Worm (Caenorhabditis elegans) whole organism, L3 larva: ENCODE data around the gene gldi-5.

Experiments
- R02D3.7 ChIP-seq: fragments of 150-350 bp; optimal IDR thresholded peaks from 2 replicates; lab custom pipeline; 2014; ENCODE audit warnings: missing biosample characterization, missing genetic modification characterization
- ZK546.5 ChIP-seq: sonication (generic microtip); optimal IDR thresholded peaks from 2 replicates; lab custom pipeline; 2017; ENCODE audit warnings: missing biosample characterization, missing genetic modification characterization
- aly-2 ChIP-seq: fragments of 150-350 bp; optimal IDR thresholded peaks from 2 replicates; lab custom pipeline; 2014; ENCODE audit warnings: missing biosample characterization, missing genetic modification characterization
- ceh-28 ChIP-seq: fragments of 150-350 bp; optimal IDR thresholded peaks from 2 replicates; lab custom pipeline; 2014; ENCODE audit warnings: missing biosample characterization, missing genetic modification reagents, missing genetic modification characterization
- ceh-9 ChIP-seq: sonication (generic microtip); optimal IDR thresholded peaks from 2 replicates; lab custom pipeline; 2018; ENCODE audit warnings: missing biosample characterization, missing genetic modification characterization
- daf-12 ChIP-seq: fragments of 150-350 bp; optimal IDR thresholded peaks from 2 replicates; lab custom pipeline; 2014; ENCODE audit warnings: missing biosample characterization, missing genetic modification reagents, missing genetic modification characterization
- egl-27 ChIP-seq: sonication (generic microtip); optimal IDR thresholded peaks from 4 replicates; lab custom pipeline; 2017; ENCODE audit warnings: missing biosample characterization, missing genetic modification reagents, missing genetic modification characterization
- egl-5 ChIP-seq: fragments of 150-350 bp; optimal IDR thresholded peaks from 2 replicates; lab custom pipeline; 2017; ENCODE audit warnings: missing biosample characterization, missing genetic modification reagents, missing genetic modification characterization, inconsistent platforms
- elt-2 ChIP-seq: sonication (generic microtip); optimal IDR thresholded peaks from 2 replicates; lab custom pipeline; 2016; ENCODE audit warnings: missing genetic modification reagents, mild to moderate bottlenecking, missing genetic modification characterization, missing compliant biosample characterization
- eor-1 ChIP-seq, 2 experiments: fragments of 150-350 bp; optimal IDR thresholded peaks; 2 replicates each; lab custom pipeline; 2014 to 2018; ENCODE audit warnings: missing biosample characterization in 2 of 2, missing genetic modification characterization in 2 of 2
- fkh-2 ChIP-seq: fragments of 150-350 bp; optimal IDR thresholded peaks from 2 replicates; lab custom pipeline; 2014; ENCODE audit warnings: missing biosample characterization, missing genetic modification reagents, missing genetic modification characterization
- fos-1 ChIP-seq: fragments of 150-350 bp; optimal IDR thresholded peaks from 2 replicates; lab custom pipeline; 2014; ENCODE audit warnings: missing biosample characterization, missing genetic modification characterization
- hmg-11 ChIP-seq: sonication (generic microtip); optimal IDR thresholded peaks from 2 replicates; lab custom pipeline; 2016; ENCODE audit warnings: missing genetic modification characterization, missing compliant biosample characterization
- jun-1 ChIP-seq: fragments of 150-350 bp; optimal IDR thresholded peaks from 2 replicates; lab custom pipeline; 2014; ENCODE audit warnings: missing biosample characterization, missing genetic modification reagents, missing genetic modification characterization
- lin-39 ChIP-seq: fragments of 150-350 bp; optimal IDR thresholded peaks from 2 replicates; lab custom pipeline; 2018; ENCODE audit warnings: missing biosample characterization, missing genetic modification reagents, missing genetic modification characterization
- lsy-12 ChIP-seq: sonication (generic microtip); optimal IDR thresholded peaks from 2 replicates; lab custom pipeline; 2016; ENCODE audit warnings: mild to moderate bottlenecking, missing genetic modification characterization, missing compliant biosample characterization
- mdl-1 ChIP-seq: fragments of 150-350 bp; optimal IDR thresholded peaks from 2 replicates; lab custom pipeline; 2014; ENCODE audit warnings: missing biosample characterization, missing genetic modification characterization
- nfya-1 ChIP-seq: sonication (generic microtip); optimal IDR thresholded peaks from 2 replicates; lab custom pipeline; 2017; ENCODE audit warnings: missing genetic modification characterization, mild to moderate bottlenecking, missing compliant biosample characterization, antibody characterized with exemption, moderate library complexity; ENCODE audit not compliant: insufficient read depth
- nhr-11 ChIP-seq: fragments of 150-350 bp; optimal IDR thresholded peaks from 2 replicates; lab custom pipeline; 2014; ENCODE audit warnings: missing biosample characterization, missing genetic modification characterization
- nhr-12 ChIP-seq: fragments of 150-350 bp; optimal IDR thresholded peaks from 2 replicates; lab custom pipeline; 2014; ENCODE audit warnings: missing biosample characterization, missing genetic modification characterization
- nhr-23 ChIP-seq: fragments of 150-350 bp; optimal IDR thresholded peaks from 2 replicates; lab custom pipeline; 2014; ENCODE audit warnings: missing biosample characterization, missing genetic modification reagents, missing genetic modification characterization
- nhr-25 ChIP-seq: sonication (generic microtip); optimal IDR thresholded peaks from 2 replicates; lab custom pipeline; 2017; ENCODE audit warnings: missing biosample characterization, missing genetic modification characterization
- nhr-67 ChIP-seq: fragments of 150-350 bp; optimal IDR thresholded peaks from 2 replicates; lab custom pipeline; 2014; ENCODE audit warnings: missing biosample characterization, missing genetic modification characterization
- nhr-76 ChIP-seq: fragments of 150-350 bp; sonication (generic microtip); optimal IDR thresholded peaks from 5 replicates; lab custom pipeline; 2014; ENCODE audit warnings: missing biosample characterization, missing genetic modification characterization
- nhr-77 ChIP-seq: fragments of 150-350 bp; optimal IDR thresholded peaks from 2 replicates; lab custom pipeline; 2014; ENCODE audit warnings: missing biosample characterization, missing genetic modification characterization
- pha-4 ChIP-seq: fragments of 150-350 bp; optimal IDR thresholded peaks from 2 replicates; lab custom pipeline; 2014; ENCODE audit warnings: missing biosample characterization, missing genetic modification reagents, missing genetic modification characterization
- pqm-1 ChIP-seq: fragments of 150-350 bp; optimal IDR thresholded peaks from 2 replicates; lab custom pipeline; 2017; ENCODE audit warnings: missing biosample characterization, missing genetic modification characterization, inconsistent platforms
- sea-2 ChIP-seq: fragments of 150-350 bp; sonication (generic microtip); optimal IDR thresholded peaks from 4 replicates; lab custom pipeline; 2014; ENCODE audit warnings: missing biosample characterization, missing genetic modification reagents, missing genetic modification characterization
- snpc-4 ChIP-seq: fragments of 150-350 bp; optimal IDR thresholded peaks from 2 replicates; lab custom pipeline; 2014; ENCODE audit warnings: missing biosample characterization, missing genetic modification characterization
- unc-39 ChIP-seq: sonication (generic microtip); optimal IDR thresholded peaks from 4 replicates; lab custom pipeline; 2017; ENCODE audit warnings: missing biosample characterization, missing genetic modification characterization
- unc-62 ChIP-seq: fragments of 150-350 bp; sonication (generic microtip); optimal IDR thresholded peaks from 4 replicates; lab custom pipeline; 2014; ENCODE audit warnings: missing biosample characterization, missing genetic modification reagents, missing genetic modification characterization
- zag-1 ChIP-seq: fragments of 150-350 bp; optimal IDR thresholded peaks from 2 replicates; lab custom pipeline; 2014; ENCODE audit warnings: missing biosample characterization, missing genetic modification characterization
- ztf-11 ChIP-seq: fragments of 150-350 bp; optimal IDR thresholded peaks from 2 replicates; lab custom pipeline; 2014; ENCODE audit warnings: missing biosample characterization, missing genetic modification characterization
- ztf-4 ChIP-seq: fragments of 150-350 bp; optimal IDR thresholded peaks from 2 replicates; lab custom pipeline; 2014; ENCODE audit warnings: missing biosample characterization, missing genetic modification characterization

Gene gldi-5

ce11 chrIII:3764584-3764983 is 38.3 kb upstream of the gldi-5 start:
- peak; percentile 34 for TF ChIP-seq snpc-4
- no peak for TF ChIP-seq ztf-11
- TF ChIP-seq lin-39 = no peak

ce11 chrIII:3764043-3764442 is 37.7 kb upstream of the gldi-5 start:
- TF ChIP-seq jun-1 (tag; lab: Kevin White, UChicago) (no peak), pqm-1 (tag; lab: Kevin White, UChicago) (peak; percentile 66), egl-27 (tag; lab: Kevin White, UChicago) (no peak), elt-2 (tag; lab: Kevin White, UChicago) (peak; percentile 66)

ce11 chrIII:3759312-3759711 is 33.0 kb upstream of the gldi-5 start, which contains the start of gene arcp-1:
Gene arcp-1 (minus strand): TSS chrIII:3759412.
- TF ChIP-seq jun-1 (tag; lab: Kevin White, UChicago) = no peak
- no peak for TF ChIP-seq aly-2
- no peak for TF ChIP-seq daf-12 (tag; lab: Kevin White, UChicago)
- no peak for TF ChIP-seq nhr-67 (tag; lab: Kevin White, UChicago)
- no peak for TF ChIP-seq zag-1

ce11 chrIII:3745138-3745537 is 18.8 kb upstream of the gldi-5 start, which contains the start of gene lin-48:
Gene lin-48 (plus strand): TSS chrIII:3745438.
- TF ChIP-seq ceh-28 (tag; lab: Kevin White, UChicago) = no peak
- TF ChIP-seq nhr-25 (tag; lab: Kevin White, UChicago) = no peak
- no peak for TF ChIP-seq nfya-1 (tag; lab: Kevin White, UChicago)
- TF ChIP-seq daf-12 (tag; lab: Kevin White, UChicago) = no peak
- no peak for TF ChIP-seq snpc-4
- no peak for TF ChIP-seq sea-2 (GFP tag; lab: Kevin White, UChicago)
- no peak for TF ChIP-seq fos-1 (tag; lab: Kevin White, UChicago)
- no peak for TF ChIP-seq unc-39 (tag; lab: Kevin White, UChicago)

ce11 chrIII:3743367-3743766 is 17.1 kb upstream of the gldi-5 start:
- TF ChIP-seq egl-5 (tag; lab: Kevin White, UChicago) = no peak
- no peak for TF ChIP-seq nhr-11
- TF ChIP-seq aly-2 = no peak
- TF ChIP-seq elt-2 (tag; lab: Kevin White, UChicago) = no peak
- TF ChIP-seq nhr-76 (tag; lab: Kevin White, UChicago) = no peak
- no peak for TF ChIP-seq ztf-4 (tag; lab: Kevin White, UChicago)
- TF ChIP-seq nhr-77 (tag; lab: Kevin White, UChicago) = no peak
- no peak for TF ChIP-seq eor-1 (tag; optimal IDR thresholded peaks at IDR 0.05; lab: Kevin White, UChicago)
- TF ChIP-seq nhr-23 (tag; lab: Kevin White, UChicago) = no peak
- TF ChIP-seq lsy-12 (tag; lab: Kevin White, UChicago) = no peak
- TF ChIP-seq hmg-11 (tag; lab: Kevin White, UChicago) = no peak
- no peak for TF ChIP-seq unc-62 (GFP tag; lab: Kevin White, UChicago)
- no peak for TF ChIP-seq fkh-2
- no peak for TF ChIP-seq ceh-9 (tag; lab: Kevin White, UChicago)
- no peak for TF ChIP-seq daf-12 (tag; lab: Kevin White, UChicago)
- no peak for TF ChIP-seq nhr-25 (tag; lab: Kevin White, UChicago)
- TF ChIP-seq ZK546.5 (tag; lab: Kevin White, UChicago) = no peak

ce11 chrIII:3742090-3742489 is 15.8 kb upstream of the gldi-5 start:
- TF ChIP-seq nhr-25 (tag; lab: Kevin White, UChicago) (no peak), elt-2 (tag; lab: Kevin White, UChicago) (no peak)

- no peak for TF ChIP-seq mdl-1 (tag; lab: Kevin White, UChicago)
- TF ChIP-seq jun-1 (tag; lab: Kevin White, UChicago) = no peak
- TF ChIP-seq nhr-12 (tag; lab: Kevin White, UChicago) = no peak
- no peak for TF ChIP-seq pha-4 (tag; lab: Kevin White, UChicago)
- no peak for TF ChIP-seq R02D3.7 (tag; lab: Kevin White, UChicago)
These were observed 12.0 kb upstream of the gldi-5 start for ce11 chrIII:3738331-3738730.
